Fruit fly (Drosophila melanogaster) whole organism, wandering third instar larva: ENCODE data around the gene Nprl3.

Source experiments
- CG9705 ChIP-seq: fragments of 200-800 bp; sonication (Bioruptor generic); optimal IDR thresholded peaks from 2 replicates; lab custom pipeline; 2018; ENCODE audit warnings: missing biosample characterization, mild to moderate bottlenecking, missing genetic modification characterization
- HLH106 ChIP-seq: fragments of 200-800 bp; optimal IDR thresholded peaks from 3 replicates; lab custom pipeline; 2019; ENCODE audit warnings: missing biosample characterization, mild to moderate bottlenecking, missing genetic modification characterization, moderate library complexity
- Myc ChIP-seq: fragments of >200 bp; optimal IDR thresholded peaks from 2 replicates; lab custom pipeline; 2017
- N ChIP-seq: fragments of >200 bp; optimal IDR thresholded peaks from 2 replicates; lab custom pipeline; 2018; ENCODE audit warnings: missing biosample characterization, missing external identifiers, missing genetic modification characterization
- OdsH ChIP-seq: fragments of 200-800 bp; sonication (Bioruptor generic); optimal IDR thresholded peaks from 2 replicates; lab custom pipeline; 2016; ENCODE audit warnings: missing biosample characterization, mild to moderate bottlenecking, missing genetic modification characterization
- Rel ChIP-seq, 2 experiments: fragments of 200-800 bp; sonication (Bioruptor generic) in 1 of 2; optimal IDR thresholded peaks; 2 replicates in 1 of 2; 3 replicates in 1 of 2; lab custom pipeline; 2016 to 2019; ENCODE audit warnings: mild to moderate bottlenecking in 2 of 2, missing biosample characterization in 2 of 2, missing genetic modification characterization in 2 of 2, moderate library complexity in 1 of 2
- br ChIP-seq: fragments of 200-800 bp; sonication (Bioruptor generic); optimal IDR thresholded peaks from 2 replicates; lab custom pipeline; 2016; ENCODE audit warnings: missing biosample characterization, missing genetic modification characterization
- dsf ChIP-seq: sonication (Bioruptor generic); optimal IDR thresholded peaks from 2 replicates; lab custom pipeline; 2016; ENCODE audit warnings: missing biosample characterization, missing genetic modification characterization, borderline replicate concordance
- ey ChIP-seq: fragments of 200-800 bp; sonication (Bioruptor generic); optimal IDR thresholded peaks from 2 replicates; lab custom pipeline; 2016; ENCODE audit warnings: missing biosample characterization, missing genetic modification characterization
- fru ChIP-seq: fragments of 200-800 bp; sonication (Bioruptor generic); optimal IDR thresholded peaks from 3 replicates; lab custom pipeline; 2016; ENCODE audit warnings: missing biosample characterization, mild to moderate bottlenecking, missing genetic modification characterization
- h ChIP-seq: fragments of 200-800 bp; sonication (Bioruptor generic); optimal IDR thresholded peaks from 3 replicates; lab custom pipeline; 2016; ENCODE audit warnings: missing biosample characterization, mild to moderate bottlenecking, missing genetic modification characterization
- pan ChIP-seq: fragments of >200 bp; optimal IDR thresholded peaks from 2 replicates; lab custom pipeline; 2017
- psq ChIP-seq: fragments of 200-800 bp; sonication (Bioruptor generic); optimal IDR thresholded peaks from 3 replicates; lab custom pipeline; 2017; ENCODE audit warnings: missing biosample characterization, mild to moderate bottlenecking, missing genetic modification characterization, moderate library complexity
- usp ChIP-seq: fragments of >200 bp; optimal IDR thresholded peaks from 2 replicates; lab custom pipeline; 2017; ENCODE audit warnings: missing biosample characterization, missing genetic modification characterization

DNA sequence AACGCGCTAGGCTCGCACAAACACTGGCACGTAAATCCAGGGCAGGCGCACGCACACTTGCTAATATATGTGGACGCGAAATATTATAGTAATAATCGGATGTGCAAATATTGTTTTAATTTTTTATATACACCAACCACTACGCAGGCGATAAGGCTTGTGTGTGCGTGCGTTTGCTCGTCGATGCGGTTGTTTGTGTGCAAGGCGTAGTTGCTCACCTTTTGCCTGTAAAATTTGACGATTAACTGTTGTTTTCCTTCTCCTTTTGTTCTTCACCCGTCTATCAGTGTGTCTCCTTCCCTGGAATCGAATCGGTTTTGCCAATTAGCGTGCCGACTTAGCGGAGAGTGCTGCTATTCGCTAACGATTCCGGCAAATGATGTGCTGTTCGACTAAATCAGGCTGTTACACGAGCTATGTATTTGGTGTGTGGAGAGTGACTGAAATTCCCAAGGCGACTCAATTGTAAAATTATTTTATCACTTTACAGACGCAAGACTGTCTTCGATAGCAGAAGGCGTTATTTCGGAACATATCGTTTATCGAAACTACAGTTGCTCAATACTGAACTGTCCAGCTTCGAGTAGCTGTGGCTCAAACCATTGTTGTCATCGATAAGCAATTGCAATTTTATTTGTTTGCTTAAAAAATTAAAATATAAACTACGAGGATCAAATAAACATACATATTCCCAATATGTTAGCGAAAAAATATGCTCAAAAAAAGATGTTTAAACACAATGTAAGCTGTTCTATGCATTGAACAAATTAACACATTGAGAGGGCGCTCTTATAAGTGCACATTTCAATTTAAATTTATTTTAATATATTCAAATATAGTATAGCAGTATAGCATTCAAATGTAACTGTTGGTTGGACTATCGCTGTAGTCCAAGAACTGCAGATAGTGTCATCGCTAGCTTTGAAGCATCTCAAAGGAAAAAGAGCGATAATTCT lies 29.8 kb upstream of the Nprl3 start, which contains the start of the genes CG6650 and endos:
- TF ChIP-seq Rel (GFP tag; optimal IDR thresholded peaks at IDR 0.05; lab: Kevin White, UChicago) (peak; percentile 26), Rel (tag; optimal IDR thresholded peaks at IDR 0.05; lab: Kevin White, UChicago) (peak; percentile 60), usp (GFP tag; lab: Kevin White, UChicago) (no peak), pan (lab: Kevin White, UChicago) (no peak), h (GFP tag; lab: Kevin White, UChicago) (peak; percentile 74), dsf (GFP tag; lab: Kevin White, UChicago) (peak; percentile 4), br (GFP tag; lab: Kevin White, UChicago) (peak; percentile 58), CG9705 (GFP tag; lab: Kevin White, UChicago) (peak; percentile 68), Myc (lab: Kevin White, UChicago) (peak; percentile 28), fru (GFP tag; lab: Kevin White, UChicago) (peak; percentile 63), psq (GFP tag; lab: Kevin White, UChicago) (peak; percentile 69), ey (GFP tag; lab: Kevin White, UChicago) (no peak), N (GFP tag; lab: Kevin White, UChicago) (peak; percentile 51), OdsH (GFP tag; lab: Kevin White, UChicago) (peak; percentile 43), HLH106 (peak; percentile 62)
